Fruit fly (Drosophila melanogaster) whole organism, pupa: ENCODE measurements around the gene stg.

Experiments
- CG10348 ChIP-seq: fragments of 200-800 bp; sonication (Bioruptor generic); IDR thresholded peaks from 2 replicates; pipeline ENCODE4 v1.3.6; 2022; ENCODE audit warnings: missing biosample characterization, missing genetic modification characterization
- CG12605 ChIP-seq: fragments of 200-800 bp; sonication (Bioruptor generic); IDR thresholded peaks from 2 replicates; pipeline ENCODE4 v1.3.6; 2022; ENCODE audit warnings: missing biosample characterization, missing genetic modification characterization
- CG13204 ChIP-seq: fragments of 200-800 bp; sonication (Bioruptor generic); optimal IDR thresholded peaks from 2 replicates; lab custom pipeline; 2018; ENCODE audit warnings: missing biosample characterization, mild to moderate bottlenecking, missing genetic modification characterization, moderate library complexity
- CG14655 ChIP-seq: fragments of 200-800 bp; sonication (Bioruptor generic); optimal IDR thresholded peaks from 3 replicates; lab custom pipeline; 2017; ENCODE audit warnings: mild to moderate bottlenecking, missing biosample characterization, missing genetic modification reagents, missing genetic modification characterization
- CG15710 ChIP-seq: fragments of 200-800 bp; sonication (Bioruptor generic); optimal IDR thresholded peaks from 2 replicates; lab custom pipeline; 2018; ENCODE audit warnings: missing biosample characterization, mild to moderate bottlenecking, missing genetic modification characterization, moderate library complexity
- CG17806 ChIP-seq: fragments of 200-800 bp; sonication (Bioruptor generic); optimal IDR thresholded peaks from 2 replicates; lab custom pipeline; 2018; ENCODE audit warnings: missing biosample characterization, mild to moderate bottlenecking, missing genetic modification characterization, moderate library complexity
- CG32121 ChIP-seq: fragments of 200-800 bp; sonication (Bioruptor generic); IDR thresholded peaks from 2 replicates; pipeline ENCODE4 v1.3.6; 2022; ENCODE audit warnings: missing biosample characterization, missing genetic modification characterization
- CG34367 ChIP-seq: fragments of 200-800 bp; sonication (Bioruptor generic); optimal IDR thresholded peaks from 2 replicates; lab custom pipeline; 2018; ENCODE audit warnings: missing biosample characterization, mild to moderate bottlenecking, missing genetic modification characterization
- CG4496 ChIP-seq: fragments of 200-800 bp; sonication (Bioruptor generic); IDR thresholded peaks from 3 replicates; pipeline ENCODE4 v1.3.6; 2022; ENCODE audit warnings: missing biosample characterization, missing genetic modification characterization
- CG8159 ChIP-seq: fragments of 200-800 bp; sonication (Bioruptor generic); optimal IDR thresholded peaks from 3 replicates; lab custom pipeline; 2018; ENCODE audit warnings: missing biosample characterization, mild to moderate bottlenecking, missing genetic modification characterization, moderate library complexity
- CG8301 ChIP-seq: fragments of 200-800 bp; sonication (Bioruptor generic); optimal IDR thresholded peaks from 2 replicates; lab custom pipeline; 2018; ENCODE audit warnings: missing biosample characterization, mild to moderate bottlenecking, missing genetic modification characterization
- CG9948 ChIP-seq: fragments of 200-800 bp; sonication (Bioruptor generic); optimal IDR thresholded peaks from 2 replicates; lab custom pipeline; 2018; ENCODE audit warnings: missing biosample characterization, mild to moderate bottlenecking, missing genetic modification characterization, moderate library complexity
- D1 ChIP-seq: fragments of 200-800 bp; sonication (Bioruptor generic); optimal IDR thresholded peaks from 2 replicates; lab custom pipeline; 2018; ENCODE audit warnings: missing biosample characterization, mild to moderate bottlenecking, missing genetic modification characterization, moderate library complexity
- EcR ChIP-seq: fragments of 200-800 bp; sonication (Bioruptor generic); optimal IDR thresholded peaks from 3 replicates; lab custom pipeline; 2019; ENCODE audit warnings: missing biosample characterization, missing genetic modification characterization, mild to moderate bottlenecking, moderate library complexity, missing genetic modification reagents
- Ets98B ChIP-seq: fragments of 200-800 bp; sonication (Bioruptor generic); IDR thresholded peaks from 2 replicates; pipeline ENCODE4 v1.3.6; 2022; ENCODE audit warnings: missing biosample characterization, missing genetic modification characterization
- Pif1A ChIP-seq: fragments of 200-800 bp; sonication (Bioruptor generic); optimal IDR thresholded peaks from 3 replicates; lab custom pipeline; 2016; ENCODE audit warnings: missing biosample characterization, missing genetic modification characterization
- Pif1B ChIP-seq: fragments of 200-800 bp; sonication (Bioruptor generic); optimal IDR thresholded peaks from 3 replicates; lab custom pipeline; 2016; ENCODE audit warnings: missing biosample characterization, missing genetic modification characterization
- Snoo ChIP-seq: fragments of 200-800 bp; sonication (Bioruptor generic); optimal IDR thresholded peaks from 3 replicates; lab custom pipeline; 2017; ENCODE audit warnings: missing biosample characterization, mild to moderate bottlenecking, missing genetic modification characterization, inconsistent platforms
- fd96Ca ChIP-seq: fragments of 200-800 bp; sonication (Bioruptor generic); IDR thresholded peaks from 3 replicates; pipeline ENCODE4 v1.3.6; 2022; ENCODE audit warnings: missing biosample characterization, missing genetic modification characterization
- gl ChIP-seq: fragments of 200-800 bp; sonication (Bioruptor generic); optimal IDR thresholded peaks from 2 replicates; lab custom pipeline; 2018; ENCODE audit warnings: missing biosample characterization, mild to moderate bottlenecking, missing genetic modification characterization
- rn ChIP-seq: fragments of 200-800 bp; sonication (Bioruptor generic); IDR thresholded peaks from 2 replicates; pipeline ENCODE4 v1.3.6; 2022; ENCODE audit warnings: missing biosample characterization, missing genetic modification characterization

Gene stg

dm6 chr3R:29213416-29213815 is 42.2 kb downstream of the stg start:
- TF ChIP-seq CG9948 (tag; lab: Kevin White, UChicago) (no peak), CG13204 (GFP tag; lab: Kevin White, UChicago) (no peak), rn (no peak), Ets98B (GFP tag; lab: Robert Waterston, UW) (no peak), CG10348 (GFP tag; lab: Robert Waterston, UW) (no peak), CG8301 (tag; lab: Kevin White, UChicago) (no peak), CG8159 (no peak), CG12605 (no peak), CG14655 (GFP tag; lab: Kevin White, UChicago) (no peak), CG17806 (tag; lab: Kevin White, UChicago) (no peak), CG34367 (no peak), gl (no peak), EcR (GFP tag; lab: Kevin White, UChicago) (no peak), Snoo (tag; lab: Kevin White, UChicago) (no peak)

dm6 chr3R:29212534-29212933 is 43.1 kb downstream of the stg start:
- TF ChIP-seq CG34367 (no peak), CG17806 (tag; lab: Kevin White, UChicago) (no peak), CG14655 (GFP tag; lab: Kevin White, UChicago) (no peak), CG9948 (tag; lab: Kevin White, UChicago) (no peak), fd96Ca (no peak), gl (no peak), CG13204 (GFP tag; lab: Kevin White, UChicago) (no peak), CG32121 (GFP tag; lab: Robert Waterston, UW) (no peak), CG8159 (no peak)

dm6 chr3R:29211702-29212101 is 43.9 kb downstream of the stg start:
- TF ChIP-seq gl = no peak
- peak; percentile 86 for TF ChIP-seq CG14655 (GFP tag; lab: Kevin White, UChicago)
- TF ChIP-seq CG17806 (tag; lab: Kevin White, UChicago) = peak; percentile 19
- no peak for TF ChIP-seq D1 (tag; lab: Kevin White, UChicago)
- TF ChIP-seq CG4496 (GFP tag; lab: Robert Waterston, UW) = peak; percentile 60; the same call in 2 of the 3 replicates
- TF ChIP-seq CG32121 (GFP tag; lab: Robert Waterston, UW) = peak; percentile 43; the same call in 1 of the 2 replicates
- TF ChIP-seq CG13204 (GFP tag; lab: Kevin White, UChicago) = no peak
- TF ChIP-seq CG15710 (tag; lab: Kevin White, UChicago) = no peak
- TF ChIP-seq Pif1B = peak; percentile 19
- peak; percentile 50 for TF ChIP-seq CG9948 (tag; lab: Kevin White, UChicago)
- TF ChIP-seq fd96Ca = peak; percentile 44; the same call in 1 of the 3 replicates
- TF ChIP-seq EcR (GFP tag; lab: Kevin White, UChicago) = no peak
- TF ChIP-seq CG8301 (tag; lab: Kevin White, UChicago) = peak; percentile 79
- TF ChIP-seq Ets98B (GFP tag; lab: Robert Waterston, UW) = peak; percentile 23; the same call in 1 of the 2 replicates
- no peak for TF ChIP-seq Snoo (tag; lab: Kevin White, UChicago)
- TF ChIP-seq CG10348 (GFP tag; lab: Robert Waterston, UW) = no peak
- peak; percentile 19 for TF ChIP-seq CG8159

- TF ChIP-seq Ets98B (GFP tag; lab: Robert Waterston, UW) (peak; percentile 83), CG32121 (GFP tag; lab: Robert Waterston, UW) (peak; percentile 76), CG4496 (GFP tag; lab: Robert Waterston, UW) (peak; percentile 86), EcR (GFP tag; lab: Kevin White, UChicago) (peak; percentile 88), CG8159 (peak; percentile 76), CG17806 (tag; lab: Kevin White, UChicago) (peak; percentile 54), Snoo (tag; lab: Kevin White, UChicago) (peak; percentile 73), CG13204 (GFP tag; lab: Kevin White, UChicago) (peak; percentile 57), CG15710 (tag; lab: Kevin White, UChicago) (peak; percentile 80), rn (peak; percentile 61), Pif1A (GFP tag; lab: Kevin White, UChicago) (peak; percentile 77), CG9948 (tag; lab: Kevin White, UChicago) (peak; percentile 69), fd96Ca (peak; percentile 79), CG14655 (GFP tag; lab: Kevin White, UChicago) (peak; percentile 86), CG34367 (peak; percentile 64), Pif1B (peak; percentile 88), CG12605 (peak; percentile 92), gl (peak; percentile 40), CG10348 (GFP tag; lab: Robert Waterston, UW) (peak; percentile 72), CG8301 (tag; lab: Kevin White, UChicago) (peak; percentile 76), D1 (tag; lab: Kevin White, UChicago) (peak; percentile 15)
- TF ChIP-seq, all 21 proteins: peak for 21
These were observed 44.8 kb downstream of the stg start for dm6 chr3R:29210542-29211393.

- TF ChIP-seq CG8159 (no peak), CG10348 (GFP tag; lab: Robert Waterston, UW) (no peak), CG13204 (GFP tag; lab: Kevin White, UChicago) (no peak), CG4496 (GFP tag; lab: Robert Waterston, UW) (no peak), CG9948 (tag; lab: Kevin White, UChicago) (no peak), CG34367 (no peak), fd96Ca (no peak), gl (no peak), rn (no peak), CG14655 (GFP tag; lab: Kevin White, UChicago) (no peak), CG15710 (tag; lab: Kevin White, UChicago) (no peak), Pif1B (no peak), CG12605 (no peak), CG8301 (tag; lab: Kevin White, UChicago) (no peak), D1 (tag; lab: Kevin White, UChicago) (no peak), Pif1A (GFP tag; lab: Kevin White, UChicago) (no peak), EcR (GFP tag; lab: Kevin White, UChicago) (no peak)
These were observed 45.5 kb downstream of the stg start for dm6 chr3R:29210091-29210490.
